Fruit fly (Drosophila melanogaster) whole organism, embryonic: Measurements from ENCODE around the gene Ass.

Experiments used
- Blimp-1 ChIP-seq: fragments of 200-800 bp; sonication (Bioruptor generic); optimal IDR thresholded peaks from 3 replicates; lab custom pipeline; 2018; ENCODE audit warnings: missing biosample characterization, missing genetic modification characterization, mild to moderate bottlenecking, moderate library complexity, missing genetic modification reagents
- CG10654 ChIP-seq: fragments of 200-800 bp; sonication (Bioruptor generic); optimal IDR thresholded peaks from 2 replicates; lab custom pipeline; 2016; ENCODE audit warnings: missing biosample characterization, missing genetic modification characterization
- CG12942 ChIP-seq: fragments of 200-800 bp; sonication (Bioruptor generic); optimal IDR thresholded peaks from 3 replicates; lab custom pipeline; 2016; ENCODE audit warnings: missing biosample characterization, missing genetic modification characterization
- CG13287 ChIP-seq: fragments of 200-800 bp; sonication (Bioruptor generic); IDR thresholded peaks from 2 replicates; pipeline ENCODE4 v1.3.6; 2022; ENCODE audit warnings: missing biosample characterization, missing genetic modification characterization; ENCODE audit not compliant: partially characterized antibody
- CG14014 ChIP-seq: fragments of 200-800 bp; sonication (Bioruptor generic); IDR thresholded peaks from 2 replicates; pipeline ENCODE4 v1.3.6; 2022; ENCODE audit warnings: missing biosample characterization, missing genetic modification characterization
- CG14050 ChIP-seq: fragments of 200-800 bp; sonication (Bioruptor generic); IDR thresholded peaks from 3 replicates; pipeline ENCODE4 v1.3.6; 2022; ENCODE audit warnings: missing biosample characterization, missing genetic modification characterization
- CG14710 ChIP-seq: fragments of 200-800 bp; sonication (Bioruptor generic); optimal IDR thresholded peaks from 3 replicates; lab custom pipeline; 2019; ENCODE audit warnings: missing biosample characterization, mild to moderate bottlenecking, missing genetic modification characterization, moderate library complexity
- CG17359 ChIP-seq: fragments of 200-800 bp; sonication (Bioruptor generic); optimal IDR thresholded peaks from 3 replicates; lab custom pipeline; 2018; ENCODE audit warnings: missing biosample characterization, mild to moderate bottlenecking, missing genetic modification characterization, moderate library complexity
- CG17802 ChIP-seq: fragments of 200-800 bp; sonication (Bioruptor generic); optimal IDR thresholded peaks from 2 replicates; lab custom pipeline; 2018; ENCODE audit warnings: missing biosample characterization, mild to moderate bottlenecking, missing genetic modification characterization, moderate library complexity
- CG18764 ChIP-seq: fragments of 200-800 bp; sonication (Bioruptor generic); optimal IDR thresholded peaks from 3 replicates; lab custom pipeline; 2016; ENCODE audit warnings: missing biosample characterization, missing genetic modification characterization
- CG2120 ChIP-seq: fragments of 200-800 bp; sonication (Bioruptor generic); optimal IDR thresholded peaks from 3 replicates; lab custom pipeline; 2016; ENCODE audit warnings: missing biosample characterization, missing genetic modification characterization
- CG2678 ChIP-seq: fragments of 200-800 bp; sonication (Bioruptor generic); optimal IDR thresholded peaks from 3 replicates; lab custom pipeline; 2019; ENCODE audit warnings: missing biosample characterization, mild to moderate bottlenecking, missing genetic modification characterization, moderate library complexity
- CG2875 ChIP-seq: fragments of 200-800 bp; sonication (Bioruptor generic); optimal IDR thresholded peaks from 2 replicates; lab custom pipeline; 2017; ENCODE audit warnings: missing biosample characterization, mild to moderate bottlenecking, missing genetic modification characterization, missing genetic modification reagents
- CG3281 ChIP-seq: fragments of 200-800 bp; sonication (Bioruptor generic); optimal IDR thresholded peaks from 3 replicates; lab custom pipeline; 2017; ENCODE audit warnings: missing biosample characterization, mild to moderate bottlenecking, missing genetic modification characterization
- CG34224 ChIP-seq: fragments of 200-800 bp; sonication (Bioruptor generic); IDR thresholded peaks from 3 replicates; pipeline ENCODE4 v1.3.6; 2022; ENCODE audit warnings: missing biosample characterization, missing genetic modification characterization; ENCODE audit not compliant: partially characterized antibody
- CG6791 ChIP-seq: fragments of 200-800 bp; sonication (Bioruptor generic); IDR thresholded peaks from 3 replicates; pipeline ENCODE4 v1.3.6; 2022; ENCODE audit warnings: missing biosample characterization, missing genetic modification characterization; ENCODE audit not compliant: partially characterized antibody
- CG8924 ChIP-seq: fragments of 200-800 bp; optimal IDR thresholded peaks from 3 replicates; lab custom pipeline; 2019; ENCODE audit warnings: missing biosample characterization, mild to moderate bottlenecking, missing genetic modification characterization, moderate library complexity
- CG9727 ChIP-seq: fragments of 200-800 bp; sonication (Bioruptor generic); optimal IDR thresholded peaks from 3 replicates; lab custom pipeline; 2017; ENCODE audit warnings: missing biosample characterization, mild to moderate bottlenecking, missing genetic modification characterization
- CTCF ChIP-seq: fragments of 200-800 bp; sonication (Bioruptor generic); optimal IDR thresholded peaks from 2 replicates; lab custom pipeline; 2017; ENCODE audit warnings: missing biosample characterization, mild to moderate bottlenecking, missing genetic modification characterization, moderate library complexity
- Camta ChIP-seq: fragments of 200-800 bp; sonication (Bioruptor generic); optimal IDR thresholded peaks from 2 replicates; lab custom pipeline; 2016; ENCODE audit warnings: missing biosample characterization, missing genetic modification characterization
- Deaf1 ChIP-seq: fragments of 200-800 bp; optimal IDR thresholded peaks from 3 replicates; lab custom pipeline; 2019; ENCODE audit warnings: missing biosample characterization, mild to moderate bottlenecking, missing genetic modification characterization, moderate library complexity
- Dp ChIP-seq: fragments of 200-800 bp; sonication (Bioruptor generic); optimal IDR thresholded peaks from 2 replicates; lab custom pipeline; 2018; ENCODE audit warnings: missing biosample characterization, mild to moderate bottlenecking, missing genetic modification characterization, moderate library complexity
- E2f2 ChIP-seq: fragments of 200-800 bp; sonication (Bioruptor generic); IDR thresholded peaks from 2 replicates; pipeline ENCODE4 v1.3.6; 2022; ENCODE audit warnings: missing biosample characterization, missing genetic modification characterization
- HLH3B ChIP-seq: fragments of 200-800 bp; sonication (Bioruptor generic); IDR thresholded peaks from 2 replicates; pipeline ENCODE4 v1.3.6; 2022; ENCODE audit warnings: missing biosample characterization, missing genetic modification characterization
- HmgZ ChIP-seq: fragments of 200-800 bp; sonication (Bioruptor generic); optimal IDR thresholded peaks from 2 replicates; lab custom pipeline; 2018; ENCODE audit warnings: missing biosample characterization, mild to moderate bottlenecking, missing genetic modification characterization
- Jarid2 ChIP-seq: fragments of 200-800 bp; sonication (Bioruptor generic); optimal IDR thresholded peaks from 3 replicates; lab custom pipeline; 2017; ENCODE audit warnings: mild to moderate bottlenecking, missing biosample characterization, missing genetic modification reagents, missing genetic modification characterization
- MBD-R2 ChIP-seq: fragments of 200-800 bp; sonication (Bioruptor generic); IDR thresholded peaks from 2 replicates; pipeline ENCODE4 v1.3.6; 2022; ENCODE audit warnings: missing biosample characterization, missing genetic modification characterization
- Poxn ChIP-seq: fragments of 200-800 bp; sonication (Bioruptor generic); IDR thresholded peaks from 2 replicates; pipeline ENCODE4 v1.3.6; 2022; ENCODE audit warnings: missing biosample characterization, missing genetic modification characterization
- Ptx1 ChIP-seq: fragments of 200-800 bp; sonication (Bioruptor generic); IDR thresholded peaks from 2 replicates; pipeline ENCODE4 v1.3.6; 2022; ENCODE audit warnings: missing biosample characterization, missing genetic modification characterization
- Rx ChIP-seq: fragments of 200-800 bp; sonication (Bioruptor generic); IDR thresholded peaks from 2 replicates; pipeline ENCODE4 v1.3.6; 2022; ENCODE audit warnings: missing biosample characterization, missing genetic modification characterization
- Sox100B ChIP-seq: fragments of 200-800 bp; sonication (Bioruptor generic); optimal IDR thresholded peaks from 3 replicates; lab custom pipeline; 2018; ENCODE audit warnings: missing biosample characterization, mild to moderate bottlenecking, missing genetic modification characterization
- Ssrp ChIP-seq: fragments of 200-800 bp; sonication (Bioruptor generic); optimal IDR thresholded peaks from 2 replicates; lab custom pipeline; 2018; ENCODE audit warnings: missing biosample characterization, mild to moderate bottlenecking, missing genetic modification characterization, moderate library complexity
- crol ChIP-seq: fragments of 200-800 bp; sonication (Bioruptor generic); IDR thresholded peaks from 2 replicates; pipeline ENCODE4 v1.3.6; 2022; ENCODE audit warnings: missing biosample characterization, missing genetic modification characterization
- eyg ChIP-seq: fragments of 200-800 bp; sonication (Bioruptor generic); optimal IDR thresholded peaks from 3 replicates; lab custom pipeline; 2016; ENCODE audit warnings: missing biosample characterization, missing genetic modification characterization
- fd96Cb ChIP-seq: fragments of 200-800 bp; sonication (Bioruptor generic); optimal IDR thresholded peaks from 2 replicates; lab custom pipeline; 2018; ENCODE audit warnings: missing biosample characterization, mild to moderate bottlenecking, missing genetic modification characterization, moderate library complexity
- grn ChIP-seq: fragments of 200-800 bp; sonication (Bioruptor generic); optimal IDR thresholded peaks from 3 replicates; lab custom pipeline; 2017; ENCODE audit warnings: missing biosample characterization, missing genetic modification characterization
- hkb ChIP-seq, 2 experiments: fragments of 200-800 bp in 1 of 2; fragments of >200 bp in 1 of 2; sonication (Bioruptor generic) in 1 of 2; IDR thresholded peaks in 1 of 2; optimal IDR thresholded peaks in 1 of 2; 2 replicates each; pipeline versions ENCODE4 v1.3.6 to Lab custom; 2017 to 2022; ENCODE audit warnings: missing biosample characterization in 1 of 2, missing genetic modification characterization in 1 of 2
- jigr1 ChIP-seq: fragments of 200-800 bp; sonication (Bioruptor generic); IDR thresholded peaks from 3 replicates; pipeline ENCODE4 v1.3.6; 2022; ENCODE audit warnings: missing biosample characterization, missing genetic modification characterization
- klu ChIP-seq: fragments of 200-800 bp; sonication (Bioruptor generic); IDR thresholded peaks from 2 replicates; pipeline ENCODE4 v1.3.6; 2022; ENCODE audit warnings: missing biosample characterization, missing genetic modification characterization
- mld ChIP-seq: fragments of 200-800 bp; sonication (Bioruptor generic); IDR thresholded peaks from 3 replicates; pipeline ENCODE4 v1.3.6; 2022; ENCODE audit warnings: missing biosample characterization, missing genetic modification characterization; ENCODE audit not compliant: partially characterized antibody
- pum ChIP-seq: fragments of 200-800 bp; sonication (Bioruptor generic); optimal IDR thresholded peaks from 2 replicates; lab custom pipeline; 2016; ENCODE audit warnings: missing biosample characterization, missing genetic modification characterization
- rib ChIP-seq: fragments of 200-800 bp; sonication (Bioruptor generic); IDR thresholded peaks from 2 replicates; pipeline ENCODE4 v1.3.6; 2022; ENCODE audit warnings: missing biosample characterization, missing genetic modification characterization
- row ChIP-seq: fragments of 200-800 bp; sonication (Bioruptor generic); IDR thresholded peaks from 3 replicates; pipeline ENCODE4 v1.3.6; 2022; ENCODE audit warnings: missing biosample characterization, missing genetic modification characterization
- tll ChIP-seq, 2 experiments: fragments of 200-800 bp in 1 of 2; fragments of >200 bp in 1 of 2; sonication (Bioruptor generic) in 1 of 2; optimal IDR thresholded peaks; 2 replicates each; lab custom pipeline; 2017 to 2019; ENCODE audit warnings: missing biosample characterization in 2 of 2, missing genetic modification characterization in 2 of 2, mild to moderate bottlenecking in 1 of 2, moderate library complexity in 1 of 2
- tup ChIP-seq: fragments of 200-800 bp; sonication (Bioruptor generic); optimal IDR thresholded peaks from 2 replicates; lab custom pipeline; 2016; ENCODE audit warnings: missing biosample characterization, mild to moderate bottlenecking, missing genetic modification characterization, moderate library complexity

Gene Ass

DNA sequence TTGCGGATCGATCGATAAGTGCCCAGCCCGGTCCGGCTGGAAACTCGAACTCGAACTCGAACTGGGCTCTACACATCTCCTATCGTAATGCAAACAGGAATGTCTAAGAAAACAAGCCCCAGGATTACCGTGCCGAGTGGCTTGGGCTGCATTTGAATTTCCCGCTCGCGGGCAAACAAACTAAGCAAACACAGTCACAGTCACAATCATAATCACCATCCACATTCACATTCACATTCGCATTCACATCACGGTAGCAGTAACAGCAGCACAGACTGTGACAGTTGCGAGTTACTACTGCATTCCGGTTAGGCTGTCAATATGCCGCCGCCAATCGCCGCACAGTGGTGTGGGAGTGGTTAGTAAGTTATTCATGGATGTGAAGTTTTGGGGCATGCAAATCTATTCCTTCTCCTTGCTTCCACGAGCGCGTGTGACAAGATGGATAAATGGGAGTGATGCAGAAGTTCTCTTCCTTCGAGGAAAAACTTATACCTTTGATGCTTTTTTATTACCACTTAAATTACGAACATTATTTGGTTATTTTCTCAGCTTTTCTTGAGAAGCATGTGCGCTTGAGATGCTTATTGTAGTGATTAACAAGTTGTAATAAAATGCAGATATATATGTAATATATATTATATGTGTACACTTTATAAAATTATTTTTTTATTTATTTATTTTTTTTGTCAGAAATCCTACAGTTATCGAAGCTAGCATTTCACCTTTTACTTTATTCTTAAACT is 20.3 kb upstream of the Ass start (continued):
- TF ChIP-seq Blimp-1 (GFP tag; lab: Kevin White, UChicago): no peak
- peak; percentile 9; the same call in 1 of the 2 replicates for TF ChIP-seq CG13287 (GFP tag; lab: Robert Waterston, UW)
- peak; percentile 66 for TF ChIP-seq E2f2 (GFP tag; lab: Robert Waterston, UW)
- TF ChIP-seq CG9727 (GFP tag; lab: Kevin White, UChicago): peak; percentile 39
- TF ChIP-seq Sox100B: peak; percentile 27
- TF ChIP-seq, all 482 proteins: peak for 94

DNA sequence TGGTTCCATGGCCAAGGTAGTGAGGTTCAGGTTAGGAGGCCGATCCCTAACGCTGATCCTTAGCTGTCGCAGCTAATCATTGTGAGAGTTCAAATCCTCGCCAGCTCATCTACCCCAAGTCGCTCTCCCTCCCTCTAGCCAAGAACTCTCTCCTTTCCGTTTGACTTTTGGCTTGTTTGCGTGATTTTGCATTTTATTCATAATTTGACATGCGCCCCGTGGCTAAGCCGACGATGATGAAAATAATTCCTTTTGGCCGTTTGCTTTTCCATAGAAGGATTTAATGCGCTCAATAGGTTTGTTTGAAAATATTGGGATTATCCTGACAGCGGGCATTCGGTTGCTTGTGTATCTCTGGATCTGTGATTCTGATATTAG is 19.0 kb upstream of the Ass start:
- TF ChIP-seq row (GFP tag; lab: Robert Waterston, UW) (0 out of 3 replicates have a peak, but pooled peaks have one; percentile 1), tll (GFP tag; optimal IDR thresholded peaks at IDR 0.05; lab: Kevin White, UChicago) (peak in 1 of 2 experiments; percentile 93), Poxn (no peak)

DNA sequence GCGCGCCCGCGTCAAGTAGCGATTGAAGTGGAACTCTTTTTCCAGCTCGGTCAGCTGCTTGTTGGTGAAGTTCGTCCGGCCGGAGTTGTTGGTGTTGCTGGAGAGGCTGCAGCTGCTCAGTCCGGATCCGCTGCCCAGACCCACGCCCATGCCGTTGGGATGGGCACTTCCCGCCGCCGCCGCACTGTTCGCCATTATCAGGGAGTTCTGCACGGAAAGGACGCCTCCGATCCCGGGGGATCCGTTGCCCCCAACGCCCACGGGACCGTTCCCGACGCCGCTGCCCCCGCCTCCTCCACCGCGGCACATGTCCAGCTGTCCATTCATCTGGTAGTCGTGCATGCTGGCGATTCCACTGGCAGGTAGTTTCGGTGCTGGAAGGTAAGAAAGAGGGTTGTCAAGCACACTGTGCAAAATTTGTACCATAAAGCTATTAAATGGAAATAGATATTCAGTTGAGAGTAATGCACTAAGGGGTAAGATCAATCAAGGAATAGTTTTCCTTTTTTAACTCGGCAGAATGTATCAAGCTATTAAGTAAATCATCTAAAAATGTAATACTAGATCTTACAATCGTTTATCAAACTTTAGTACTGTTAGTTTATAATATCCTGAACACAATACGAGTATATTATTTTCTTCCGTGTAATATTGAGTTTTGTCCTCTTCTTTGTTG is 18.5 kb upstream of the Ass start:
- TF ChIP-seq Ssrp (tag; lab: Kevin White, UChicago) (no peak), hkb (optimal IDR thresholded peaks at IDR 0.05; lab: Kevin White, UChicago) (no peak), hkb (GFP tag; IDR thresholded peaks at IDR 0.05; lab: Robert Waterston, UW) (no peak), Jarid2 (GFP tag; lab: Kevin White, UChicago) (no peak), CG14050 (no peak), tll (GFP tag; optimal IDR thresholded peaks at IDR 0.05; lab: Kevin White, UChicago) (peak in 1 of 2 experiments; percentile 46), eyg (GFP tag; lab: Kevin White, UChicago) (no peak), Dp (GFP tag; lab: Kevin White, UChicago) (no peak), CG17802 (tag; lab: Kevin White, UChicago) (no peak), CG34224 (GFP tag; lab: Robert Waterston, UW) (no peak), tup (no peak), CG8924 (peak; percentile 13), Camta (GFP tag; lab: Kevin White, UChicago) (no peak), CG14710 (tag; lab: Kevin White, UChicago) (peak; percentile 31), rib (no peak), jigr1 (GFP tag; lab: Robert Waterston, UW) (no peak), CTCF (no peak), crol (GFP tag; lab: Robert Waterston, UW) (no peak), pum (no peak), HLH3B (GFP tag; lab: Robert Waterston, UW) (no peak), klu (no peak), CG2875 (GFP tag; lab: Kevin White, UChicago) (no peak), Ptx1 (GFP tag; lab: Robert Waterston, UW) (no peak), fd96Cb (no peak), CG10654 (no peak), Deaf1 (tag; lab: Kevin White, UChicago) (no peak), CG2678 (tag; lab: Kevin White, UChicago) (no peak), HmgZ (no peak), CG2120 (no peak), CG14014 (GFP tag; lab: Robert Waterston, UW) (no peak), CG18764 (GFP tag; lab: Kevin White, UChicago) (no peak), CG17359 (tag; lab: Kevin White, UChicago) (no peak), CG6791 (GFP tag; lab: Robert Waterston, UW) (no peak), MBD-R2 (no peak), mld (no peak), Rx (GFP tag; lab: Robert Waterston, UW) (no peak), grn (GFP tag; lab: Kevin White, UChicago) (no peak), CG3281 (GFP tag; lab: Kevin White, UChicago) (no peak), CG12942 (GFP tag; lab: Kevin White, UChicago) (no peak)
